Worm (Caenorhabditis elegans): ENCODE measurements around the gene dsh-2.

Gene dsh-2

ce11 chrII:5057315-5057714 lies 23.7 kb downstream of the dsh-2 start (continued):
- TF ChIP-seq sea-2 (GFP tag; IDR thresholded peaks at IDR 0.05) (no peak), let-526 (GFP tag; IDR thresholded peaks at IDR 0.05) (0 out of 2 replicates have a peak, but pooled peaks have one; percentile 19)

- TF ChIP-seq lir-1 (GFP tag; conservative IDR thresholded peaks at IDR 0.05) (0 out of 2 replicates have a peak, but pooled peaks have one; percentile 8), unc-62 (GFP tag; optimal IDR thresholded peaks at IDR 0.05) (no peak), zfh-2 (GFP tag; conservative IDR thresholded peaks at IDR 0.05) (no peak), lin-54 (GFP tag; optimal IDR thresholded peaks at IDR 0.05) (peak; percentile 35), rcor-1 (GFP tag; IDR thresholded peaks at IDR 0.05) (peak; percentile 49; the same call in 1 of the 2 replicates), let-526 (GFP tag; IDR thresholded peaks at IDR 0.05) (no peak), snpc-3.4 (tag; optimal IDR thresholded peaks at IDR 0.05) (no peak), attf-5 (GFP tag; optimal IDR thresholded peaks at IDR 0.05) (no peak), pbrm-1 (GFP tag; IDR thresholded peaks at IDR 0.05) (peak; percentile 50; the same call in 1 of the 2 replicates), D2030.7 (GFP tag; IDR thresholded peaks at IDR 0.05) (peak; percentile 29; the same call in 1 of the 2 replicates), hrde-1 (tag; optimal IDR thresholded peaks at IDR 0.05; ENCODE audit: borderline replicate concordance) (peak; percentile 33), T07F8.4 (tag; optimal IDR thresholded peaks at IDR 0.05) (no peak), snpc-4 (GFP tag; optimal IDR thresholded peaks at IDR 0.05) (no peak), snpc-4 (tag; optimal IDR thresholded peaks at IDR 0.05) (peak in 1 of 4 experiments; percentile 73), attf-3 (GFP tag; conservative IDR thresholded peaks at IDR 0.05) (no peak), lin-26 (GFP tag; IDR thresholded peaks at IDR 0.05) (0 out of 2 replicates have a peak, but pooled peaks have one; percentile 13), B0035.1 (tag; optimal IDR thresholded peaks at IDR 0.05) (no peak), sptf-2 (GFP tag; optimal IDR thresholded peaks at IDR 0.05) (no peak), madf-3 (GFP tag; IDR thresholded peaks at IDR 0.05) (0 out of 2 replicates have a peak, but pooled peaks have one; percentile 4), B0336.3 (GFP tag; IDR thresholded peaks at IDR 0.05) (peak; percentile 89), akir-1 (GFP tag; optimal IDR thresholded peaks at IDR 0.05) (no peak), K11D2.4 (GFP tag; IDR thresholded peaks at IDR 0.05) (0 out of 2 replicates have a peak, but pooled peaks have one; percentile 40), hsf-1 (GFP tag; IDR thresholded peaks at IDR 0.05) (peak; percentile 65; the same call in 1 of the 2 replicates), F23B12.7 (tag; optimal IDR thresholded peaks at IDR 0.05; ENCODE audit: insufficient read depth) (no peak), mxl-1 (tag; optimal IDR thresholded peaks at IDR 0.05) (no peak), efl-1 (GFP tag; optimal IDR thresholded peaks at IDR 0.05) (peak; percentile 9), F33H1.4 (GFP tag; IDR thresholded peaks at IDR 0.05) (peak; percentile 12; the same call in 1 of the 2 replicates), Y67H2A.10 (GFP tag; conservative IDR thresholded peaks at IDR 0.05) (no peak), unc-130 (GFP tag; optimal IDR thresholded peaks at IDR 0.05) (peak; percentile 9), tlf-1 (GFP tag; optimal IDR thresholded peaks at IDR 0.05) (peak; percentile 10), die-1 (tag; optimal IDR thresholded peaks at IDR 0.05) (peak; percentile 26), fkh-3 (tag; optimal IDR thresholded peaks at IDR 0.05) (no peak), Y56A3A.18 (GFP tag; IDR thresholded peaks at IDR 0.05) (no peak), him-1 (tag; optimal IDR thresholded peaks at IDR 0.05) (peak; percentile 26), ekl-4 (GFP tag; IDR thresholded peaks at IDR 0.05) (peak; percentile 77; the same call in 1 of the 2 replicates), mcd-1 (GFP tag; IDR thresholded peaks at IDR 0.05) (peak; percentile 57), attf-6 (GFP tag; IDR thresholded peaks at IDR 0.05) (0 out of 2 replicates have a peak, but pooled peaks have one; percentile 48), rec-8 (tag; optimal IDR thresholded peaks at IDR 0.05) (no peak), mel-28 (tag; optimal IDR thresholded peaks at IDR 0.05; ENCODE audit: borderline replicate concordance) (no peak), madf-6 (GFP tag; IDR thresholded peaks at IDR 0.05) (peak; percentile 53), lsl-1 (GFP tag; optimal IDR thresholded peaks at IDR 0.05) (peak; percentile 34)
Observed at ce11 chrII:5056254-5056653, 24.7 kb downstream of the dsh-2 start.
